1 fruit fly cellular context compared by ENCODE assay signal in the genomic region with DNA sequence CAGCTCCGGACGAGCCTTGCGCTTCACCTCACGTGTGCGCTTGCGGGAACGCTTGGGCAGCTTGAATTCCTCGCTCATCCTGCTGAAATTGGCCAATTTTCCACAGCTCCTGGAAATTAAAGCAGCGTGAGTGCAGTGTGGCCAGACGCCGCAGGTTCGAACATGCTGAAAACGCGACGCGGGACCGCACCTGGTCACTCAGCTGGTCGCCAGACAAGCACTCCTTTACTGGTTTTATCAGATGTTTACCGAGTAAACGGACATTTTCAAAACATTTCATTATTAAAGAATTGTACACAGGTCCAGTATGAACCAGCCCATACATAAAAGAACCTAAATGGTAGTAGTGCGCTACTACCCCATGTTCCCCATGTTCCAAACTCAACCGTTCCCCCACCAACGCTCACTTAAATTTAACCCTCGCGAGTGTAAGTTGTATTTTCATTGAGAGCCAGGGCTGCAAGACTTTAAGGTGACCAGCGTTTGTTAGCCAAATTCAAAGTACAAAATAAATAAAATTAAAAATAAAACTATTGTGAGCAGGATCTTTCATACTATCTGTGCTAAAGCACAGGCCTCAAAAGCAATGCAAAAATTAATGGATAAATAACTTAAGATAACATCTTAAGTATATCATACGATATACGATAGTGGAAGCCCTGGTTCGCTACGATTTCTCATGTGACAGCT.
TF ChIP-seq lines count a peak whose summit lies in the region.

JMJD6 (minus strand) TSS at position 154 of the 690 bp plus-strand sequence.
CG7071 (plus strand) TSS at position 403 of the 690 bp plus-strand sequence.
Muted (plus strand) TSS at position 403 of the 690 bp plus-strand sequence.

TF ChIP-seq in whole organism, embryonic, 481 proteins besides CTCF, POLR2A, EP300 and RAD21 (continued from another document):
- TF ChIP-seq tio (GFP tag; optimal IDR thresholded peaks at IDR 0.05; lab: Kevin White, UChicago) (peak; percentile 86), tup (GFP tag; optimal IDR thresholded peaks at IDR 0.05; lab: Kevin White, UChicago) (peak; percentile 86), grau (tag; optimal IDR thresholded peaks at IDR 0.05; lab: Kevin White, UChicago) (peak; percentile 83), hth (optimal IDR thresholded peaks at IDR 0.05; lab: Kevin White, UChicago) (no peak), E2f2 (GFP tag; IDR thresholded peaks at IDR 0.05; lab: Robert Waterston, UW) (peak; percentile 79), D19A (tag; optimal IDR thresholded peaks at IDR 0.05; lab: Kevin White, UChicago) (peak; percentile 70), CG3163 (GFP tag; optimal IDR thresholded peaks at IDR 0.05; lab: Kevin White, UChicago) (peak; percentile 33), Atf3 (GFP tag; optimal IDR thresholded peaks at IDR 0.05; lab: Kevin White, UChicago) (peak; percentile 86), CG34224 (GFP tag; IDR thresholded peaks at IDR 0.05; lab: Robert Waterston, UW; ENCODE audit: partially characterized antibody) (peak; percentile 90), CG3847 (GFP tag; IDR thresholded peaks at IDR 0.05; lab: Robert Waterston, UW) (peak; percentile 95), yki (optimal IDR thresholded peaks at IDR 0.05; lab: Kevin White, UChicago) (no peak), CG7786 (GFP tag; optimal IDR thresholded peaks at IDR 0.05; lab: Kevin White, UChicago) (peak; percentile 84), CG17361 (GFP tag; IDR thresholded peaks at IDR 0.05; lab: Robert Waterston, UW) (peak; percentile 91), oc (tag; optimal IDR thresholded peaks at IDR 0.05; lab: Kevin White, UChicago) (peak; percentile 81), CG33213 (GFP tag; optimal IDR thresholded peaks at IDR 0.05; lab: Kevin White, UChicago) (peak; percentile 81), pfk (GFP tag; optimal IDR thresholded peaks at IDR 0.05; lab: Kevin White, UChicago) (peak; percentile 97), H15 (GFP tag; IDR thresholded peaks at IDR 0.05; lab: Robert Waterston, UW) (peak; percentile 87), CG14014 (GFP tag; IDR thresholded peaks at IDR 0.05; lab: Robert Waterston, UW) (peak; percentile 92), trem (tag; optimal IDR thresholded peaks at IDR 0.05; lab: Kevin White, UChicago) (peak; percentile 82), CG7963 (GFP tag; IDR thresholded peaks at IDR 0.05; lab: Robert Waterston, UW; ENCODE audit: partially characterized antibody) (0 out of 3 replicates have a peak, but pooled peaks have one; percentile 4), CG30431 (GFP tag; optimal IDR thresholded peaks at IDR 0.05; lab: Kevin White, UChicago) (peak; percentile 83), Lpt (GFP tag; optimal IDR thresholded peaks at IDR 0.05; lab: Kevin White, UChicago) (no peak), ara (GFP tag; IDR thresholded peaks at IDR 0.05; lab: Robert Waterston, UW) (peak; percentile 86), Doc2 (GFP tag; IDR thresholded peaks at IDR 0.05; lab: Robert Waterston, UW) (peak; percentile 18; the same call in 1 of the 2 replicates), insv (GFP tag; optimal IDR thresholded peaks at IDR 0.05; lab: Kevin White, UChicago) (peak in 1 of 2 experiments; percentile 75), CG34376 (GFP tag; optimal IDR thresholded peaks at IDR 0.05; lab: Kevin White, UChicago) (peak; percentile 93), Max (GFP tag; optimal IDR thresholded peaks at IDR 0.05; lab: Kevin White, UChicago) (peak; percentile 92), CG17612 (GFP tag; IDR thresholded peaks at IDR 0.05; lab: Robert Waterston, UW) (peak; percentile 81), esg (GFP tag; conservative IDR thresholded peaks at IDR 0.05; lab: Robert Waterston, UW) (peak; percentile 85), CG3407 (GFP tag; optimal IDR thresholded peaks at IDR 0.05; lab: Kevin White, UChicago) (peak; percentile 64), Awh (GFP tag; IDR thresholded peaks at IDR 0.05; lab: Robert Waterston, UW) (peak; percentile 85), BEAF-32 (GFP tag; optimal IDR thresholded peaks at IDR 0.05; lab: Kevin White, UChicago) (peak; percentile 90)
